Worm (Caenorhabditis elegans) whole organism, midembryonic: ENCODE data around the gene cux-7.

Experiments
- T22C8.4 ChIP-seq: fragments of 200-800 bp; sonication (Bioruptor generic); IDR thresholded peaks from 2 replicates; pipeline ENCODE4 v1.3.6; 2022; ENCODE audit warnings: missing genetic modification characterization, missing compliant biosample characterization
- klf-2 ChIP-seq: fragments of 200-800 bp; sonication (Bioruptor generic); conservative IDR thresholded peaks from 2 replicates; pipeline ENCODE4 v1.3.6; 2022; ENCODE audit warnings: missing genetic modification reagents, missing genetic modification characterization, missing compliant biosample characterization
- ztf-23 ChIP-seq: fragments of 200-800 bp; sonication (Bioruptor generic); IDR thresholded peaks from 2 replicates; pipeline ENCODE4 v1.3.6; 2022; ENCODE audit warnings: missing genetic modification reagents, missing genetic modification characterization, missing compliant biosample characterization

ce11 chrIII:7497782-7498266 lies 22.8 kb downstream of the cux-7 start, which contains the start of gene cgh-1:
- TF ChIP-seq klf-2 (GFP tag; lab: Robert Waterston, UW) = no peak
- TF ChIP-seq ztf-23 (GFP tag; lab: Robert Waterston, UW) = no peak
- TF ChIP-seq T22C8.4 = no peak
